Worm (Caenorhabditis elegans) whole organism, L1 larva: ENCODE data around the gene srg-56.

ENCODE experiments used
- ama-1 ChIP-seq: fragments of 150-350 bp; optimal IDR thresholded peaks from 2 replicates; lab custom pipeline; 2014
- dsc-1 ChIP-seq: sonication (generic microtip); optimal IDR thresholded peaks from 2 replicates; lab custom pipeline; 2016; ENCODE audit warnings: mild to moderate bottlenecking, missing genetic modification characterization, missing compliant biosample characterization
- ets-5 ChIP-seq: fragments of 200-800 bp; sonication (Bioruptor generic); IDR thresholded peaks from 2 replicates; pipeline ENCODE4 v1.3.6; 2022; ENCODE audit warnings: missing genetic modification characterization, missing compliant biosample characterization
- grh-1 ChIP-seq: fragments of 200-800 bp; sonication (Bioruptor generic); IDR thresholded peaks from 2 replicates; pipeline ENCODE4 v1.3.6; 2022; ENCODE audit warnings: missing genetic modification reagents, missing genetic modification characterization, missing compliant biosample characterization
- mep-1 ChIP-seq: fragments of 150-350 bp; optimal IDR thresholded peaks from 2 replicates; lab custom pipeline; 2014; ENCODE audit warnings: missing biosample characterization, missing genetic modification characterization
- nhr-28 ChIP-seq: fragments of 150-350 bp; optimal IDR thresholded peaks from 2 replicates; lab custom pipeline; 2014; ENCODE audit warnings: missing biosample characterization, missing genetic modification characterization
- nhr-84 ChIP-seq: sonication (generic microtip); optimal IDR thresholded peaks from 2 replicates; lab custom pipeline; 2017; ENCODE audit warnings: missing biosample characterization, missing genetic modification characterization
- nhr-90 ChIP-seq: sonication (generic microtip); optimal IDR thresholded peaks from 2 replicates; lab custom pipeline; 2016; ENCODE audit warnings: mild to moderate bottlenecking, missing genetic modification characterization, missing compliant biosample characterization; ENCODE audit not compliant: poor library complexity
- rnt-1 ChIP-seq: sonication (generic microtip); optimal IDR thresholded peaks from 2 replicates; lab custom pipeline; 2016; ENCODE audit warnings: mild to moderate bottlenecking, missing genetic modification characterization, moderate library complexity, missing compliant biosample characterization
- sptf-1 ChIP-seq: fragments of 150-350 bp; optimal IDR thresholded peaks from 2 replicates; lab custom pipeline; 2014; ENCODE audit warnings: missing biosample characterization, missing genetic modification characterization
- sup-37 ChIP-seq: fragments of 200-800 bp; sonication (Bioruptor generic); optimal IDR thresholded peaks from 2 replicates; lab custom pipeline; 2018; ENCODE audit warnings: mild to moderate bottlenecking, missing genetic modification characterization, missing compliant biosample characterization
- unc-62 ChIP-seq: fragments of 150-350 bp; optimal IDR thresholded peaks from 2 replicates; lab custom pipeline; 2014; ENCODE audit warnings: missing biosample characterization, missing genetic modification reagents, missing genetic modification characterization
- unc-86 ChIP-seq: sonication (generic microtip); optimal IDR thresholded peaks from 2 replicates; lab custom pipeline; 2016; ENCODE audit warnings: missing genetic modification characterization, missing compliant biosample characterization

- TF ChIP-seq nhr-84 (tag; lab: Kevin White, UChicago) (no peak), rnt-1 (tag; lab: Kevin White, UChicago) (no peak), nhr-28 (tag; lab: Kevin White, UChicago) (no peak), unc-62 (GFP tag; lab: Kevin White, UChicago) (no peak), mep-1 (tag; lab: Kevin White, UChicago) (no peak), grh-1 (no peak), sup-37 (no peak), ets-5 (GFP tag; lab: Robert Waterston, UW) (no peak), unc-86 (tag; lab: Kevin White, UChicago) (no peak), ama-1 (lab: Kevin White, UChicago) (no peak), sptf-1 (tag; lab: Kevin White, UChicago) (no peak), nhr-90 (no peak), dsc-1 (tag; lab: Kevin White, UChicago) (no peak)
These were observed 29.4 kb upstream of the srg-56 start, which contains the start of gene R05D8.9 for ce11 chrV:2767465-2767864.
